Worm (Caenorhabditis elegans): ENCODE results near the gene F49F1.4.

ce11 chrIV:4096940-4097339, 18.6 kb downstream of the F49F1.4 start:
- TF ChIP-seq tab-1 (GFP tag; IDR thresholded peaks at IDR 0.05) = no peak
- TF ChIP-seq klf-2 (GFP tag; conservative IDR thresholded peaks at IDR 0.05) = no peak
- TF ChIP-seq flt-1 (GFP tag; IDR thresholded peaks at IDR 0.05) = no peak
- no peak for TF ChIP-seq med-1 (GFP tag; optimal IDR thresholded peaks at IDR 0.05; ENCODE audit: insufficient read depth)
- no peak for TF ChIP-seq cog-1 (tag; optimal IDR thresholded peaks at IDR 0.05)
- TF ChIP-seq T22C8.4 (GFP tag; IDR thresholded peaks at IDR 0.05) = no peak
